Fruit fly (Drosophila melanogaster) whole organism, adult: Measurements from ENCODE around the gene CG31231.

Experiments
- CG12768 ChIP-seq: fragments of 200-800 bp; sonication (Bioruptor generic); optimal IDR thresholded peaks from 2 replicates; lab custom pipeline; 2017; ENCODE audit warnings: missing biosample characterization, missing genetic modification characterization, mild to moderate bottlenecking, moderate library complexity, missing genetic modification reagents
- CG5204 ChIP-seq: fragments of 200-800 bp; sonication (Bioruptor generic); optimal IDR thresholded peaks from 2 replicates; lab custom pipeline; 2016; ENCODE audit warnings: missing biosample characterization, missing genetic modification characterization
- CG7101 ChIP-seq: fragments of 200-800 bp; sonication (Bioruptor generic); optimal IDR thresholded peaks from 2 replicates; lab custom pipeline; 2018; ENCODE audit warnings: missing biosample characterization, mild to moderate bottlenecking, missing genetic modification characterization, moderate library complexity
- Clk ChIP-seq: fragments of 200-800 bp; sonication (Bioruptor generic); optimal IDR thresholded peaks from 2 replicates; lab custom pipeline; 2017; ENCODE audit warnings: missing biosample characterization, missing genetic modification characterization
- Mnt ChIP-seq: fragments of 200-800 bp; sonication (Bioruptor generic); optimal IDR thresholded peaks from 2 replicates; lab custom pipeline; 2016; ENCODE audit warnings: missing biosample characterization, mild to moderate bottlenecking, missing genetic modification characterization
- cic ChIP-seq: fragments of 200-800 bp; sonication (Bioruptor generic); optimal IDR thresholded peaks from 2 replicates; lab custom pipeline; 2017; ENCODE audit warnings: missing biosample characterization, mild to moderate bottlenecking, missing genetic modification characterization, moderate library complexity
- kay ChIP-seq: fragments of 200-800 bp; sonication (Bioruptor generic); peaks from one replicate; lab custom pipeline; 2016; ENCODE audit warnings: missing biosample characterization, missing genetic modification characterization, borderline replicate concordance
- ovo ChIP-seq: fragments of 200-800 bp; sonication (Bioruptor generic); optimal IDR thresholded peaks from 2 replicates; lab custom pipeline; 2016; ENCODE audit warnings: missing biosample characterization, missing genetic modification characterization
- pad ChIP-seq: fragments of 200-800 bp; sonication (Bioruptor generic); optimal IDR thresholded peaks from 3 replicates; lab custom pipeline; 2017; ENCODE audit warnings: missing biosample characterization, missing genetic modification characterization, mild to moderate bottlenecking, moderate library complexity, missing genetic modification reagents
- toe ChIP-seq: fragments of 200-800 bp; sonication (Bioruptor generic); optimal IDR thresholded peaks from 2 replicates; lab custom pipeline; 2016; ENCODE audit warnings: missing biosample characterization, missing genetic modification characterization

dm6 chr3R:18621230-18621629 lies 43.9 kb upstream of the CG31231 start, which contains the start of gene CG14304:
- TF ChIP-seq cic (GFP tag; lab: Kevin White, UChicago) (no peak), ovo (GFP tag; lab: Kevin White, UChicago) (no peak), toe (no peak), CG12768 (GFP tag; lab: Kevin White, UChicago) (no peak), pad (GFP tag; lab: Kevin White, UChicago) (no peak), Mnt (GFP tag; lab: Kevin White, UChicago) (no peak), CG7101 (tag; lab: Kevin White, UChicago) (no peak), Clk (no peak), CG5204 (GFP tag; lab: Kevin White, UChicago) (no peak), kay (GFP tag; lab: Kevin White, UChicago) (no peak)
